Worm (Caenorhabditis elegans) whole organism, L3 larva: ENCODE results near the gene C17G10.10.
"Not testable (repeated sequence)": the region's sequence is repeated elsewhere in the genome, so short reads cannot be mapped to it uniquely, and the experiment has no call there.

Experiments used
- R02D3.7 ChIP-seq: fragments of 150-350 bp; optimal IDR thresholded peaks from 2 replicates; lab custom pipeline; 2014; ENCODE audit warnings: missing biosample characterization, missing genetic modification characterization
- ZK546.5 ChIP-seq: sonication (generic microtip); optimal IDR thresholded peaks from 2 replicates; lab custom pipeline; 2017; ENCODE audit warnings: missing biosample characterization, missing genetic modification characterization
- ceh-28 ChIP-seq: fragments of 150-350 bp; optimal IDR thresholded peaks from 2 replicates; lab custom pipeline; 2014; ENCODE audit warnings: missing biosample characterization, missing genetic modification reagents, missing genetic modification characterization
- ceh-82 ChIP-seq: fragments of 150-350 bp; optimal IDR thresholded peaks from 2 replicates; lab custom pipeline; 2014; ENCODE audit warnings: missing biosample characterization, missing genetic modification characterization
- ceh-9 ChIP-seq: sonication (generic microtip); optimal IDR thresholded peaks from 2 replicates; lab custom pipeline; 2018; ENCODE audit warnings: missing biosample characterization, missing genetic modification characterization
- elt-1 ChIP-seq: fragments of 150-350 bp; optimal IDR thresholded peaks from 2 replicates; lab custom pipeline; 2014; ENCODE audit warnings: missing biosample characterization, missing genetic modification characterization
- elt-2 ChIP-seq: sonication (generic microtip); optimal IDR thresholded peaks from 2 replicates; lab custom pipeline; 2016; ENCODE audit warnings: missing genetic modification reagents, mild to moderate bottlenecking, missing genetic modification characterization, missing compliant biosample characterization
- elt-3 ChIP-seq, 3 experiments: fragments of 150-350 bp in 1 of 3; sonication (generic microtip) in 2 of 3; optimal IDR thresholded peaks; 2 replicates in 2 of 3; 4 replicates in 1 of 3; lab custom pipeline; 2014 to 2017; ENCODE audit warnings: missing biosample characterization in 3 of 3, missing genetic modification characterization in 3 of 3
- fkh-10 ChIP-seq: sonication (generic microtip); optimal IDR thresholded peaks from 2 replicates; lab custom pipeline; 2017; ENCODE audit warnings: missing biosample characterization, missing genetic modification reagents, missing genetic modification characterization
- fkh-2 ChIP-seq: fragments of 150-350 bp; optimal IDR thresholded peaks from 2 replicates; lab custom pipeline; 2014; ENCODE audit warnings: missing biosample characterization, missing genetic modification reagents, missing genetic modification characterization
- fos-1 ChIP-seq: fragments of 150-350 bp; optimal IDR thresholded peaks from 2 replicates; lab custom pipeline; 2014; ENCODE audit warnings: missing biosample characterization, missing genetic modification characterization
- lin-39 ChIP-seq: fragments of 150-350 bp; optimal IDR thresholded peaks from 2 replicates; lab custom pipeline; 2018; ENCODE audit warnings: missing biosample characterization, missing genetic modification reagents, missing genetic modification characterization
- lsy-12 ChIP-seq: sonication (generic microtip); optimal IDR thresholded peaks from 2 replicates; lab custom pipeline; 2016; ENCODE audit warnings: mild to moderate bottlenecking, missing genetic modification characterization, missing compliant biosample characterization
- mdl-1 ChIP-seq: fragments of 150-350 bp; optimal IDR thresholded peaks from 2 replicates; lab custom pipeline; 2014; ENCODE audit warnings: missing biosample characterization, missing genetic modification characterization
- nfya-1 ChIP-seq: sonication (generic microtip); optimal IDR thresholded peaks from 2 replicates; lab custom pipeline; 2017; ENCODE audit warnings: missing genetic modification characterization, mild to moderate bottlenecking, missing compliant biosample characterization, antibody characterized with exemption, moderate library complexity; ENCODE audit not compliant: insufficient read depth
- nhr-11 ChIP-seq: fragments of 150-350 bp; optimal IDR thresholded peaks from 2 replicates; lab custom pipeline; 2014; ENCODE audit warnings: missing biosample characterization, missing genetic modification characterization
- nhr-12 ChIP-seq: fragments of 150-350 bp; optimal IDR thresholded peaks from 2 replicates; lab custom pipeline; 2014; ENCODE audit warnings: missing biosample characterization, missing genetic modification characterization
- nhr-23 ChIP-seq: fragments of 150-350 bp; optimal IDR thresholded peaks from 2 replicates; lab custom pipeline; 2014; ENCODE audit warnings: missing biosample characterization, missing genetic modification reagents, missing genetic modification characterization
- nhr-237 ChIP-seq: fragments of 150-350 bp; optimal IDR thresholded peaks from 2 replicates; lab custom pipeline; 2014; ENCODE audit warnings: missing biosample characterization, missing genetic modification characterization
- nhr-25 ChIP-seq: sonication (generic microtip); optimal IDR thresholded peaks from 2 replicates; lab custom pipeline; 2017; ENCODE audit warnings: missing biosample characterization, missing genetic modification characterization
- nhr-28 ChIP-seq: fragments of 150-350 bp; optimal IDR thresholded peaks from 2 replicates; lab custom pipeline; 2014; ENCODE audit warnings: missing biosample characterization, missing genetic modification characterization
- nhr-43 ChIP-seq: sonication (generic microtip); optimal IDR thresholded peaks from 2 replicates; lab custom pipeline; 2016; ENCODE audit warnings: mild to moderate bottlenecking, missing genetic modification characterization, missing compliant biosample characterization; ENCODE audit not compliant: poor library complexity, severe bottlenecking
- nhr-76 ChIP-seq: fragments of 150-350 bp; sonication (generic microtip); optimal IDR thresholded peaks from 5 replicates; lab custom pipeline; 2014; ENCODE audit warnings: missing biosample characterization, missing genetic modification characterization
- nhr-77 ChIP-seq: fragments of 150-350 bp; optimal IDR thresholded peaks from 2 replicates; lab custom pipeline; 2014; ENCODE audit warnings: missing biosample characterization, missing genetic modification characterization
- pqm-1 ChIP-seq: fragments of 150-350 bp; optimal IDR thresholded peaks from 2 replicates; lab custom pipeline; 2017; ENCODE audit warnings: missing biosample characterization, missing genetic modification characterization, inconsistent platforms
- sea-2 ChIP-seq: fragments of 150-350 bp; sonication (generic microtip); optimal IDR thresholded peaks from 4 replicates; lab custom pipeline; 2014; ENCODE audit warnings: missing biosample characterization, missing genetic modification reagents, missing genetic modification characterization
- skn-1 ChIP-seq: fragments of 150-350 bp; optimal IDR thresholded peaks from 2 replicates; lab custom pipeline; 2014; ENCODE audit warnings: missing biosample characterization, missing genetic modification characterization
- tbx-2 ChIP-seq: sonication (generic microtip); optimal IDR thresholded peaks from 2 replicates; lab custom pipeline; 2016; ENCODE audit warnings: mild to moderate bottlenecking, missing genetic modification characterization, missing compliant biosample characterization
- unc-62 ChIP-seq: fragments of 150-350 bp; sonication (generic microtip); optimal IDR thresholded peaks from 4 replicates; lab custom pipeline; 2014; ENCODE audit warnings: missing biosample characterization, missing genetic modification reagents, missing genetic modification characterization
- ztf-11 ChIP-seq: fragments of 150-350 bp; optimal IDR thresholded peaks from 2 replicates; lab custom pipeline; 2014; ENCODE audit warnings: missing biosample characterization, missing genetic modification characterization

The C17G10.10 gene

DNA sequence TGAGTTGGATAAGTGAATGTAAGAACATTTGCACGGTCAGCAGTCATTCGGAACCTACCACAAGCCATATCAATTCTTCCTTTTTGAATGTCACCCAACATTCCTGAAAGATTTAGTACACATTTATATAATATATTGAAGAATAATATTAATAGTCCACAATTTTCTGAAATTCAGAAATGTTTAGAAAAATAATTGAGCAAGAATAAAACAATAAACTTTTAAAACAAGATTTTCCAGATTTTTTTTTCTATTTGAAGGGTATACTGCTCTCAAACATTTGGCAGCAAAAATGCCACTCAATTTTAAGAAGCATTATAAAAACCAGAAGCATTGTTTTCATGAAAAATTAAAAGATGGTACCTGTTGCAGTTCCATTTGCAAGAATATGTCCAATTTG, 37.6 kb upstream of the C17G10.10 start, which contains the start of gene F59E12.8:
TSS of gene F59E12.8 (minus strand) at position 101 of the 400 bp plus-strand sequence.
- TF ChIP-seq pqm-1 (no peak), nhr-76 (tag; lab: Kevin White, UChicago) (no peak)

- no peak for TF ChIP-seq nhr-12 (tag; lab: Kevin White, UChicago)
- peak; percentile 25 for TF ChIP-seq nfya-1 (tag; lab: Kevin White, UChicago)
These were observed 34.3 kb upstream of the C17G10.10 start for ce11 chrII:5633453-5633852.

- TF ChIP-seq nhr-23 (tag; lab: Kevin White, UChicago); skn-1; R02D3.7 (tag; lab: Kevin White, UChicago): not testable (repeated sequence)
- TF ChIP-seq, all 47 proteins: peak for 0; not testable (repeated sequence) for 47
These were observed 31.8 kb upstream of the C17G10.10 start, which contains the start of the genes F59E12.6 and npl-4.1 for ce11 chrII:5630851-5631401. Gene F59E12.6 (minus strand): TSS chrII:5630951. Gene npl-4.1 (plus strand): TSS chrII:5631351.

ce11 chrII:5628326-5628818, 29.2 kb upstream of the C17G10.10 start, which contains the start of gene F59E12.15:
Gene F59E12.15 (minus strand): TSS chrII:5628376.
- TF ChIP-seq nhr-28 (no peak), nfya-1 (tag; lab: Kevin White, UChicago) (no peak), ztf-11 (tag; lab: Kevin White, UChicago) (no peak)

- not testable (repeated sequence) for TF ChIP-seq nhr-77, fkh-2, ceh-9 (tag; lab: Kevin White, UChicago)
- TF ChIP-seq, all 47 proteins: peak for 0; not testable (repeated sequence) for 47
These were observed 23.3 kb upstream of the C17G10.10 start, which contains the start of the genes eif-3.L and npl-4.2 for ce11 chrII:5622383-5622939. Gene eif-3.L (minus strand): TSS chrII:5622483. Gene npl-4.2 (plus strand): TSS chrII:5622889.

DNA sequence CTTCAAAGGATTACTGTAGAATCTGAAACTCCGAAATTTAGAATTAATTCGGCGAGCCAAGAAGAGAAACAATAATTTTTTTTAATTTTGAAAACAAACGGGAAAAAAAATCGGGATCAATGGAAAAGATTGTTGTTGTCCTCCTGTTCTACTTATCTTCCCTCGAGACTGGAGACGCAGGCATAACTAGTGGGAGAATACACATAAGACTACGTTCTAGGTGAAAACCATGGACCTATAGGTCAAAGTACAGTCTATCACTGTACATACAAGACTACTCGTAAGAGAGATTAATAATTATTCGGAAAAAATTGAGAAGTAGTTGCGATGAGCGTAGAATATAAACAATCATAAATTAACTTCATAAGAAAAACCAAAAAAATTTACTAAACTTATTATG, 20.1 kb upstream of the C17G10.10 start, which contains the start of gene dhs-6:
TSS of gene dhs-6 (minus strand) at position 22 of the 400 bp plus-strand sequence.
- TF ChIP-seq elt-2 (tag; lab: Kevin White, UChicago), result peak; percentile 71
- no peak for TF ChIP-seq ceh-82 (tag; lab: Kevin White, UChicago)
- TF ChIP-seq ceh-28 (tag; lab: Kevin White, UChicago), result peak; percentile 8
- TF ChIP-seq nhr-43, result peak; percentile 15
- no peak for TF ChIP-seq fos-1
- TF ChIP-seq nhr-23 (tag; lab: Kevin White, UChicago), result peak; percentile 48
- no peak for TF ChIP-seq ZK546.5 (tag; lab: Kevin White, UChicago)
- peak; percentile 9 for TF ChIP-seq nfya-1 (tag; lab: Kevin White, UChicago)

DNA sequence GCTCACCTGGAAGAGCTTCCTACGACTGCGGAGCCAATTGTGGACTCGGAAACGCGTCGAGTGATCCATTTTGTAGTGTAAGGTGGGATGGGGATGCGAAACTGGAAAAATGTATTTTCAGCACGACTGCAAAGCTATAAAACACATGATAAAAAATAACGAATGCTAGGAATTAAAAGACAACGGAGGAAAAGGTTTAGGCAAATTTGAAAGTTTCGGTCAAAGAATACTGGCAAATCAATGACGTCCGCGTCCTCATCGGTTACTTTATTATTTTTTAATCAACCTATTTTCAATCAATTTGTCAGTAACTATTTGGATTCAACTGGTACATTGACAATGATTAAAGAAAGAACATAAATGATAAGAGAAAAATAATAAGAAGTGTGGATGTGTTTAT, 8.6 kb upstream of the C17G10.10 start, which contains the start of gene C17G10.7:
TSS of gene C17G10.7 (minus strand) at position 101 of the 400 bp plus-strand sequence.
- no peak for TF ChIP-seq nhr-237 (tag; lab: Kevin White, UChicago)
- no peak for TF ChIP-seq sea-2 (GFP tag; lab: Kevin White, UChicago)
- TF ChIP-seq elt-3 (tag; optimal IDR thresholded peaks at IDR 0.05; lab: Kevin White, UChicago), result no peak
- TF ChIP-seq, all 47 proteins: peak for 0

- TF ChIP-seq R02D3.7 (tag; lab: Kevin White, UChicago) (peak; percentile 40), nhr-77 (tag; lab: Kevin White, UChicago) (peak; percentile 22), elt-2 (tag; lab: Kevin White, UChicago) (peak; percentile 89), elt-1 (tag; lab: Kevin White, UChicago) (peak; percentile 72), nhr-76 (tag; lab: Kevin White, UChicago) (peak; percentile 48), lsy-12 (tag; lab: Kevin White, UChicago) (peak; percentile 5), tbx-2 (tag; lab: Kevin White, UChicago) (peak; percentile 39), nhr-23 (tag; lab: Kevin White, UChicago) (peak; percentile 94), nhr-11 (tag; lab: Kevin White, UChicago) (no peak), mdl-1 (tag; lab: Kevin White, UChicago) (peak; percentile 23), lin-39 (no peak), fkh-10 (no peak), unc-62 (GFP tag; lab: Kevin White, UChicago) (peak; percentile 93), ztf-11 (tag; lab: Kevin White, UChicago) (no peak), sea-2 (GFP tag; lab: Kevin White, UChicago) (no peak), nhr-43 (peak; percentile 90), nhr-25 (tag; lab: Kevin White, UChicago) (peak; percentile 85), ceh-28 (tag; lab: Kevin White, UChicago) (peak; percentile 80), elt-3 (tag; optimal IDR thresholded peaks at IDR 0.05; lab: Kevin White, UChicago) (peak; percentile 93 to 96 (median 93))
- TF ChIP-seq, all 47 proteins: peak for 14
These were observed 6.4 kb upstream of the C17G10.10 start for ce11 chrII:5605538-5605945.
